Fruit fly (Drosophila melanogaster) whole organism, embryonic: Measurements from ENCODE around the gene eIF2Bepsilon.

ENCODE experiments used
- Antp ChIP-seq: fragments of 200-800 bp; sonication (Bioruptor generic); optimal IDR thresholded peaks from 3 replicates; lab custom pipeline; 2016; ENCODE audit warnings: missing biosample characterization, missing genetic modification characterization
- Atf-2 ChIP-seq: fragments of 200-800 bp; sonication (Bioruptor generic); optimal IDR thresholded peaks from 2 replicates; lab custom pipeline; 2016; ENCODE audit warnings: missing biosample characterization, missing genetic modification characterization
- CG11560 ChIP-seq: fragments of 200-800 bp; sonication (Bioruptor generic); IDR thresholded peaks from 3 replicates; pipeline ENCODE4 v1.3.6; 2022; ENCODE audit warnings: missing biosample characterization, missing genetic modification characterization
- CG11723 ChIP-seq: fragments of 200-800 bp; sonication (Bioruptor generic); optimal IDR thresholded peaks from 2 replicates; lab custom pipeline; 2017; ENCODE audit warnings: missing biosample characterization, mild to moderate bottlenecking, missing genetic modification characterization
- CG12104 ChIP-seq: fragments of 200-800 bp; sonication (Bioruptor generic); optimal IDR thresholded peaks from 3 replicates; lab custom pipeline; 2016; ENCODE audit warnings: missing biosample characterization, missing genetic modification characterization
- CG14710 ChIP-seq: fragments of 200-800 bp; sonication (Bioruptor generic); optimal IDR thresholded peaks from 3 replicates; lab custom pipeline; 2019; ENCODE audit warnings: missing biosample characterization, mild to moderate bottlenecking, missing genetic modification characterization, moderate library complexity
- CG15073 ChIP-seq: fragments of 200-800 bp; sonication (Bioruptor generic); optimal IDR thresholded peaks from 2 replicates; lab custom pipeline; 2016; ENCODE audit warnings: missing biosample characterization, missing genetic modification characterization
- CG17359 ChIP-seq: fragments of 200-800 bp; sonication (Bioruptor generic); optimal IDR thresholded peaks from 3 replicates; lab custom pipeline; 2018; ENCODE audit warnings: missing biosample characterization, mild to moderate bottlenecking, missing genetic modification characterization, moderate library complexity
- CG17361 ChIP-seq: fragments of 200-800 bp; sonication (Bioruptor generic); IDR thresholded peaks from 3 replicates; pipeline ENCODE4 v1.3.6; 2022; ENCODE audit warnings: missing biosample characterization, missing genetic modification characterization
- CG18476 ChIP-seq: fragments of 200-800 bp; sonication (Bioruptor generic); optimal IDR thresholded peaks from 2 replicates; lab custom pipeline; 2016; ENCODE audit warnings: missing biosample characterization, mild to moderate bottlenecking, missing genetic modification characterization
- CG3726 ChIP-seq: fragments of 200-800 bp; sonication (Bioruptor generic); IDR thresholded peaks from 3 replicates; pipeline ENCODE4, ENCODE4 v1.3.6; 2022; ENCODE audit warnings: missing biosample characterization, missing genetic modification characterization
- CG6689 ChIP-seq: fragments of 200-800 bp; sonication (Bioruptor generic); IDR thresholded peaks from 2 replicates; pipeline ENCODE4 v1.3.6; 2022; ENCODE audit warnings: missing biosample characterization, missing genetic modification characterization
- CG7786 ChIP-seq: fragments of 200-800 bp; sonication (Bioruptor generic); optimal IDR thresholded peaks from 2 replicates; lab custom pipeline; 2016; ENCODE audit warnings: missing biosample characterization, missing genetic modification characterization
- CG8388 ChIP-seq: fragments of 200-800 bp; sonication (Bioruptor generic); optimal IDR thresholded peaks from 2 replicates; lab custom pipeline; 2019; ENCODE audit warnings: missing biosample characterization, mild to moderate bottlenecking, missing genetic modification characterization, moderate library complexity
- CG9215 ChIP-seq: fragments of 200-800 bp; sonication (Bioruptor generic); IDR thresholded peaks from 2 replicates; pipeline ENCODE4 v1.3.6; 2022; ENCODE audit warnings: missing biosample characterization, missing genetic modification characterization
- CTCF ChIP-seq: fragments of 200-800 bp; sonication (Bioruptor generic); optimal IDR thresholded peaks from 2 replicates; lab custom pipeline; 2017; ENCODE audit warnings: missing biosample characterization, mild to moderate bottlenecking, missing genetic modification characterization, moderate library complexity
- CkIIα-i1 ChIP-seq: fragments of 200-800 bp; sonication (Bioruptor generic); IDR thresholded peaks from 2 replicates; pipeline ENCODE4 v1.3.6; 2022; ENCODE audit warnings: missing biosample characterization, missing genetic modification characterization
- Fer2 ChIP-seq: fragments of 200-800 bp; sonication (Bioruptor generic); optimal IDR thresholded peaks from 2 replicates; lab custom pipeline; 2018; ENCODE audit warnings: missing biosample characterization, mild to moderate bottlenecking, missing genetic modification characterization, moderate library complexity
- Hey ChIP-seq: fragments of 200-800 bp; sonication (Bioruptor generic); optimal IDR thresholded peaks from 3 replicates; lab custom pipeline; 2018; ENCODE audit warnings: missing biosample characterization, mild to moderate bottlenecking, missing genetic modification characterization
- HmgD ChIP-seq: fragments of 200-800 bp; sonication (Bioruptor generic); optimal IDR thresholded peaks from 3 replicates; lab custom pipeline; 2016; ENCODE audit warnings: missing biosample characterization, missing genetic modification characterization
- Jarid2 ChIP-seq: fragments of 200-800 bp; sonication (Bioruptor generic); optimal IDR thresholded peaks from 3 replicates; lab custom pipeline; 2017; ENCODE audit warnings: mild to moderate bottlenecking, missing biosample characterization, missing genetic modification reagents, missing genetic modification characterization
- Mes4 ChIP-seq: fragments of 200-800 bp; sonication (Bioruptor generic); optimal IDR thresholded peaks from 2 replicates; lab custom pipeline; 2016; ENCODE audit warnings: missing biosample characterization, missing genetic modification characterization
- NC2α ChIP-seq: fragments of 200-800 bp; sonication (Bioruptor generic); optimal IDR thresholded peaks from 2 replicates; lab custom pipeline; 2016; ENCODE audit warnings: missing biosample characterization, missing genetic modification characterization
- NK7.1 ChIP-seq: fragments of 200-800 bp; sonication (Bioruptor generic); optimal IDR thresholded peaks from 3 replicates; lab custom pipeline; 2016; ENCODE audit warnings: missing biosample characterization, missing genetic modification characterization
- Opbp ChIP-seq: fragments of 200-800 bp; sonication (Bioruptor generic); IDR thresholded peaks from 3 replicates; pipeline ENCODE4 v1.3.6; 2022; ENCODE audit warnings: missing biosample characterization, missing genetic modification characterization; ENCODE audit not compliant: partially characterized antibody
- PHDP ChIP-seq: fragments of 200-800 bp; sonication (Bioruptor generic); optimal IDR thresholded peaks from 3 replicates; lab custom pipeline; 2018; ENCODE audit warnings: missing biosample characterization, mild to moderate bottlenecking, missing genetic modification characterization, moderate library complexity
- Poxn ChIP-seq: fragments of 200-800 bp; sonication (Bioruptor generic); IDR thresholded peaks from 2 replicates; pipeline ENCODE4 v1.3.6; 2022; ENCODE audit warnings: missing biosample characterization, missing genetic modification characterization
- Vsx1 ChIP-seq: fragments of 200-800 bp; sonication (Bioruptor generic); optimal IDR thresholded peaks from 2 replicates; lab custom pipeline; 2017; ENCODE audit warnings: missing biosample characterization, mild to moderate bottlenecking, missing genetic modification characterization, missing genetic modification reagents
- cas ChIP-seq: fragments of 200-800 bp; sonication (Bioruptor generic); IDR thresholded peaks from 2 replicates; pipeline ENCODE4 v1.3.6; 2022; ENCODE audit warnings: missing biosample characterization, missing genetic modification characterization
- cg ChIP-seq: fragments of 200-800 bp; sonication (Bioruptor generic); optimal IDR thresholded peaks from 3 replicates; lab custom pipeline; 2019; ENCODE audit warnings: missing biosample characterization, mild to moderate bottlenecking, missing genetic modification characterization, moderate library complexity
- disco-r ChIP-seq: fragments of 200-800 bp; sonication (Bioruptor generic); optimal IDR thresholded peaks from 2 replicates; lab custom pipeline; 2016; ENCODE audit warnings: missing biosample characterization, missing genetic modification characterization
- ems ChIP-seq: fragments of 200-800 bp; sonication (Bioruptor generic); optimal IDR thresholded peaks from 3 replicates; lab custom pipeline; 2016; ENCODE audit warnings: missing biosample characterization, missing genetic modification characterization
- fd102C ChIP-seq: fragments of 200-800 bp; sonication (Bioruptor generic); optimal IDR thresholded peaks from 2 replicates; lab custom pipeline; 2018; ENCODE audit warnings: missing biosample characterization, mild to moderate bottlenecking, missing genetic modification characterization, moderate library complexity
- fd3F ChIP-seq: fragments of 200-800 bp; sonication (Bioruptor generic); optimal IDR thresholded peaks from 2 replicates; lab custom pipeline; 2018; ENCODE audit warnings: missing biosample characterization, mild to moderate bottlenecking, missing genetic modification characterization, moderate library complexity
- ftz-f1 ChIP-seq: fragments of 200-800 bp; sonication (Bioruptor generic); optimal IDR thresholded peaks from 2 replicates; lab custom pipeline; 2016; ENCODE audit warnings: missing biosample characterization, missing genetic modification characterization
- grn ChIP-seq: fragments of 200-800 bp; sonication (Bioruptor generic); optimal IDR thresholded peaks from 3 replicates; lab custom pipeline; 2017; ENCODE audit warnings: missing biosample characterization, missing genetic modification characterization
- hbn ChIP-seq: fragments of 200-800 bp; sonication (Bioruptor generic); IDR thresholded peaks from 2 replicates; pipeline ENCODE4 v1.3.6; 2022; ENCODE audit warnings: missing biosample characterization, missing genetic modification characterization; ENCODE audit not compliant: partially characterized antibody
- kay ChIP-seq: fragments of 200-800 bp; sonication (Bioruptor generic); optimal IDR thresholded peaks from 2 replicates; lab custom pipeline; 2016; ENCODE audit warnings: missing biosample characterization, missing genetic modification characterization
- maf-S ChIP-seq: fragments of 200-800 bp; sonication (Bioruptor generic); optimal IDR thresholded peaks from 2 replicates; lab custom pipeline; 2016; ENCODE audit warnings: missing biosample characterization, missing genetic modification characterization
- mam ChIP-seq: fragments of 200-800 bp; sonication (Bioruptor generic); optimal IDR thresholded peaks from 3 replicates; lab custom pipeline; 2016; ENCODE audit warnings: missing biosample characterization, missing genetic modification characterization
- nom ChIP-seq: fragments of 200-800 bp; sonication (Bioruptor generic); optimal IDR thresholded peaks from 2 replicates; lab custom pipeline; 2017; ENCODE audit warnings: missing biosample characterization, missing genetic modification characterization, mild to moderate bottlenecking, moderate library complexity, missing genetic modification reagents
- odd ChIP-seq: fragments of 200-800 bp; sonication (Bioruptor generic); optimal IDR thresholded peaks from 2 replicates; lab custom pipeline; 2017; ENCODE audit warnings: missing biosample characterization, mild to moderate bottlenecking, missing genetic modification characterization
- onecut ChIP-seq: fragments of 200-800 bp; sonication (Bioruptor generic); IDR thresholded peaks from 2 replicates; pipeline ENCODE4 v1.3.6; 2022; ENCODE audit warnings: missing biosample characterization, missing genetic modification characterization
- otp ChIP-seq: fragments of 200-800 bp; sonication (Bioruptor generic); IDR thresholded peaks from 3 replicates; pipeline ENCODE4, ENCODE4 v1.3.6; 2022; ENCODE audit warnings: missing biosample characterization, missing genetic modification characterization
- p53 ChIP-seq: fragments of 200-800 bp; sonication (Bioruptor generic); optimal IDR thresholded peaks from 2 replicates; lab custom pipeline; 2016; ENCODE audit warnings: missing biosample characterization, missing genetic modification characterization
- psq ChIP-seq: fragments of 200-800 bp; sonication (Bioruptor generic); optimal IDR thresholded peaks from 2 replicates; lab custom pipeline; 2017; ENCODE audit warnings: missing biosample characterization, missing genetic modification characterization
- pzg ChIP-seq: fragments of 200-800 bp; sonication (Bioruptor generic); optimal IDR thresholded peaks from 3 replicates; lab custom pipeline; 2018; ENCODE audit warnings: missing biosample characterization, mild to moderate bottlenecking, missing genetic modification characterization, moderate library complexity
- slou ChIP-seq: fragments of 200-800 bp; sonication (Bioruptor generic); optimal IDR thresholded peaks from 3 replicates; lab custom pipeline; 2016; ENCODE audit warnings: missing biosample characterization, missing genetic modification characterization
- stwl ChIP-seq: fragments of 200-800 bp; sonication (Bioruptor generic); optimal IDR thresholded peaks from 3 replicates; lab custom pipeline; 2018; ENCODE audit warnings: missing biosample characterization, mild to moderate bottlenecking, missing genetic modification characterization, moderate library complexity
- z ChIP-seq: fragments of 200-800 bp; sonication (Bioruptor generic); IDR thresholded peaks from 3 replicates; pipeline ENCODE4 v1.3.6; 2022; ENCODE audit warnings: missing biosample characterization, missing genetic modification characterization
- zen ChIP-seq: fragments of 200-800 bp; sonication (Bioruptor generic); optimal IDR thresholded peaks from 3 replicates; lab custom pipeline; 2018; ENCODE audit warnings: missing biosample characterization, mild to moderate bottlenecking, missing genetic modification characterization, moderate library complexity

Gene eIF2Bepsilon

DNA sequence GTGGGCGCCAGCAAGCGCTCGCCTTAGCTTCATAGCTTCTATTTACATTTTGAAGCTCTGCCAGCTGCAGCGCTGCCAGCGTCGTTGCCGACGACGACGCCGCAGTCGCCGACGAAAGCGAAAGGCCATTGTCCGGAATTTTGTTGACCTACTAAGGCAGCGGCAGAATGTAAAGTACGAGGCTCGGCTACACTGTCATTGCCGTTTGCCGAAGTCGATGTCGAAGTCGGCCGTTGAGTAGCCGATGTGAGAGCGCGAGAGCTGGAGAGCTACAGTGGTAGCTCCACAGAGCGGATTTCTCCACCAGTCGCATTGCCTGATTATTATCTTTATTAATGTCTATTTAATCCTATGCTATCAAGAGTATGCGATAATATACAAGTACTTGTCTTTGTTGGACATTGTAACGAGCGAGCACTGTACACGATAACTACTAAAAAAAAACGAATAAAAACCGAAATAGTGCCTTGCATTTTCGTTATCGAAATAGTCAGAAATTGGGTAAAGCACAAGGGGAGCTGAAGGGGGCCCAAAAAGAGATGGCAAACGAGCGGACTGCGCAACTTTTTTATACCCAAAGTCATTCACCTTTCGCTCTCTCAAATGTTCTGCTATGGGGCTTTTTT lies 41.0 kb upstream of the eIF2Bepsilon start (continued):
- TF ChIP-seq cas (GFP tag; lab: Robert Waterston, UW) (peak; percentile 56; the same call in 1 of the 2 replicates), Antp (GFP tag; lab: Kevin White, UChicago) (peak; percentile 93), CG18476 (GFP tag; lab: Kevin White, UChicago) (peak; percentile 87), CG14710 (tag; lab: Kevin White, UChicago) (peak; percentile 74), CG7786 (GFP tag; lab: Kevin White, UChicago) (peak; percentile 93), mam (GFP tag; lab: Kevin White, UChicago) (peak; percentile 94), Vsx1 (GFP tag; lab: Kevin White, UChicago) (peak; percentile 89), ftz-f1 (GFP tag; lab: Kevin White, UChicago) (peak; percentile 53), fd3F (GFP tag; lab: Kevin White, UChicago) (peak; percentile 92), maf-S (GFP tag; lab: Kevin White, UChicago) (peak; percentile 87), grn (GFP tag; lab: Kevin White, UChicago) (peak; percentile 84), disco-r (peak; percentile 81), odd (GFP tag; lab: Kevin White, UChicago) (peak; percentile 91), CG12104 (GFP tag; lab: Kevin White, UChicago) (peak; percentile 86), CG3726 (GFP tag; lab: Robert Waterston, UW) (peak; percentile 94), NK7.1 (GFP tag; lab: Kevin White, UChicago) (peak; percentile 85), nom (GFP tag; lab: Kevin White, UChicago) (peak; percentile 42), zen (tag; lab: Kevin White, UChicago) (peak; percentile 72), PHDP (tag; lab: Kevin White, UChicago) (peak; percentile 93), CG11560 (tag; lab: Robert Waterston, UW) (peak; percentile 82), onecut (GFP tag; lab: Robert Waterston, UW) (peak; percentile 92), Jarid2 (GFP tag; lab: Kevin White, UChicago) (peak; percentile 76), Hey (tag; lab: Kevin White, UChicago) (peak; percentile 77), NC2α (GFP tag; lab: Kevin White, UChicago) (peak; percentile 82), slou (peak; percentile 78), Poxn (GFP tag; lab: Robert Waterston, UW) (peak; percentile 50; the same call in 1 of the 2 replicates), CG9215 (GFP tag; lab: Robert Waterston, UW) (peak; percentile 87), CG17359 (tag; lab: Kevin White, UChicago) (peak; percentile 97), cg (no peak), CTCF (GFP tag; lab: Kevin White, UChicago) (peak; percentile 50), pzg (GFP tag; lab: Kevin White, UChicago) (peak; percentile 8), Fer2 (tag; lab: Kevin White, UChicago) (peak; percentile 90), kay (GFP tag; lab: Kevin White, UChicago) (peak; percentile 73), p53 (GFP tag; lab: Kevin White, UChicago) (peak; percentile 78), HmgD (GFP tag; lab: Kevin White, UChicago) (peak; percentile 56), Atf-2 (GFP tag; lab: Kevin White, UChicago) (peak; percentile 92), Opbp (no peak), stwl (tag; lab: Kevin White, UChicago) (no peak), CG11723 (peak; percentile 94), hbn (GFP tag; lab: Robert Waterston, UW) (no peak), ems (peak; percentile 95), CG6689 (GFP tag; lab: Robert Waterston, UW) (peak; percentile 94), fd102C (GFP tag; lab: Kevin White, UChicago) (no peak), CG17361 (GFP tag; lab: Robert Waterston, UW) (peak; percentile 89), CG8388 (GFP tag; lab: Kevin White, UChicago) (peak; percentile 91), CG15073 (peak; percentile 73), z (GFP tag; lab: Robert Waterston, UW) (peak; percentile 48; the same call in 1 of the 3 replicates), psq (GFP tag; lab: Kevin White, UChicago) (peak; percentile 72), otp (GFP tag; lab: Robert Waterston, UW) (peak; percentile 95), CkIIα-i1 (GFP tag; lab: Robert Waterston, UW) (peak; percentile 88), Mes4 (GFP tag; lab: Kevin White, UChicago) (peak; percentile 90)
